Fruit fly (Drosophila melanogaster): ENCODE data around the gene CG42675.

Gene CG42675

dm6 chr3R:5821750-5822149, 8.3 kb downstream of the CG42675 start, which contains the start of gene CG46303 (continued):
- peak; percentile 59 for TF ChIP-seq grn (GFP tag; optimal IDR thresholded peaks at IDR 0.05)
- TF ChIP-seq Hmx (GFP tag; optimal IDR thresholded peaks at IDR 0.05) = no peak
- no peak for TF ChIP-seq CG30431 (GFP tag; optimal IDR thresholded peaks at IDR 0.05)
- no peak for TF ChIP-seq Side (GFP tag; optimal IDR thresholded peaks at IDR 0.05)
- no peak for TF ChIP-seq bcd (GFP tag; optimal IDR thresholded peaks at IDR 0.05)
- TF ChIP-seq eyg (GFP tag; optimal IDR thresholded peaks at IDR 0.05) = no peak
- TF ChIP-seq CG2199 (GFP tag; IDR thresholded peaks at IDR 0.05) = peak; percentile 39; the same call in 1 of the 3 replicates
- no peak for TF ChIP-seq chinmo (GFP tag; IDR thresholded peaks at IDR 0.05; ENCODE audit: partially characterized antibody)
- TF ChIP-seq NFAT (GFP tag; IDR thresholded peaks at IDR 0.05) = no peak
- TF ChIP-seq CG10979 (tag; optimal IDR thresholded peaks at IDR 0.05) = no peak
- TF ChIP-seq CG12219 (GFP tag; optimal IDR thresholded peaks at IDR 0.05) = no peak
- peak; percentile 1 for TF ChIP-seq HmgZ (tag; optimal IDR thresholded peaks at IDR 0.05)
- TF ChIP-seq CG8089 (GFP tag; optimal IDR thresholded peaks at IDR 0.05) = no peak
- no peak for TF ChIP-seq chn (GFP tag; optimal IDR thresholded peaks at IDR 0.05)
- peak in 1 of 2 experiments; percentile 8 for TF ChIP-seq Pdp1 (GFP tag; optimal IDR thresholded peaks at IDR 0.05)
- TF ChIP-seq Fer2 (tag; optimal IDR thresholded peaks at IDR 0.05) = no peak
- TF ChIP-seq Fer1 (GFP tag; optimal IDR thresholded peaks at IDR 0.05) = no peak
- TF ChIP-seq CG34376 (GFP tag; optimal IDR thresholded peaks at IDR 0.05) = peak; percentile 23
- TF ChIP-seq Sox102F (GFP tag; optimal IDR thresholded peaks at IDR 0.05) = no peak
- no peak for TF ChIP-seq ap (GFP tag; IDR thresholded peaks at IDR 0.05)
- TF ChIP-seq cg (GFP tag; optimal IDR thresholded peaks at IDR 0.05) = no peak
- no peak for TF ChIP-seq aop (GFP tag; IDR thresholded peaks at IDR 0.05)
- no peak for TF ChIP-seq nau (GFP tag; optimal IDR thresholded peaks at IDR 0.05)
- no peak for TF ChIP-seq Mes4 (GFP tag; optimal IDR thresholded peaks at IDR 0.05)
- no peak for TF ChIP-seq CG1792 (GFP tag; optimal IDR thresholded peaks at IDR 0.05)
- no peak for TF ChIP-seq CG3281 (GFP tag; optimal IDR thresholded peaks at IDR 0.05)
- no peak for TF ChIP-seq Asciz (GFP tag; optimal IDR thresholded peaks at IDR 0.05)
- no peak for TF ChIP-seq BtbVII (GFP tag; optimal IDR thresholded peaks at IDR 0.05)
- no peak for TF ChIP-seq D19B (GFP tag; optimal IDR thresholded peaks at IDR 0.05)
- no peak for TF ChIP-seq Dp (GFP tag; optimal IDR thresholded peaks at IDR 0.05)
- TF ChIP-seq CG33557 (GFP tag; optimal IDR thresholded peaks at IDR 0.05) = no peak
- TF ChIP-seq tio (GFP tag; optimal IDR thresholded peaks at IDR 0.05) = no peak
- no peak for TF ChIP-seq hbn (GFP tag; IDR thresholded peaks at IDR 0.05; ENCODE audit: partially characterized antibody)
- TF ChIP-seq odd (GFP tag; optimal IDR thresholded peaks at IDR 0.05) = no peak
- no peak for TF ChIP-seq pho (GFP tag; optimal IDR thresholded peaks at IDR 0.05)
- no peak for TF ChIP-seq Meics (GFP tag; optimal IDR thresholded peaks at IDR 0.05)
- TF ChIP-seq CG10209 (GFP tag; optimal IDR thresholded peaks at IDR 0.05) = no peak
- no peak for TF ChIP-seq Dbx (GFP tag; IDR thresholded peaks at IDR 0.05)
- no peak for TF ChIP-seq wek (GFP tag; optimal IDR thresholded peaks at IDR 0.05)
- no peak for TF ChIP-seq CG4707 (GFP tag; optimal IDR thresholded peaks at IDR 0.05)
- no peak for TF ChIP-seq maf-S (GFP tag; optimal IDR thresholded peaks at IDR 0.05)
- peak; percentile 23 for TF ChIP-seq CG10543 (GFP tag; optimal IDR thresholded peaks at IDR 0.05)
- no peak for TF ChIP-seq CG3838 (GFP tag; optimal IDR thresholded peaks at IDR 0.05)
- TF ChIP-seq Dfd (GFP tag; optimal IDR thresholded peaks at IDR 0.05) = no peak
- no peak for TF ChIP-seq Eip74EF (GFP tag; optimal IDR thresholded peaks at IDR 0.05)
- no peak for TF ChIP-seq CG9609 (GFP tag; optimal IDR thresholded peaks at IDR 0.05)
- TF ChIP-seq ssp (GFP tag; IDR thresholded peaks at IDR 0.05) = no peak
- TF ChIP-seq ham (GFP tag; IDR thresholded peaks at IDR 0.05) = no peak
- no peak for TF ChIP-seq Oli (tag; optimal IDR thresholded peaks at IDR 0.05)
- peak; percentile 77 for TF ChIP-seq ftz-f1 (GFP tag; optimal IDR thresholded peaks at IDR 0.05)
- TF ChIP-seq exex (tag; optimal IDR thresholded peaks at IDR 0.05) = peak; percentile 81
